Fruit fly (Drosophila melanogaster) whole organism, embryonic: ENCODE results near the gene Fibp.

Source experiments
- ATbp ChIP-seq: fragments of 200-800 bp; sonication (Bioruptor generic); optimal IDR thresholded peaks from 2 replicates; lab custom pipeline; 2017; ENCODE audit warnings: missing biosample characterization, mild to moderate bottlenecking, missing genetic modification characterization, missing genetic modification reagents
- Abd-B ChIP-seq: fragments of 200-800 bp; sonication (Bioruptor generic); optimal IDR thresholded peaks from 2 replicates; lab custom pipeline; 2018; ENCODE audit warnings: missing biosample characterization, mild to moderate bottlenecking, missing genetic modification characterization, moderate library complexity
- Atf6 ChIP-seq: fragments of 200-800 bp; sonication (Bioruptor generic); IDR thresholded peaks from 2 replicates; pipeline ENCODE4 v1.3.6; 2022; ENCODE audit warnings: missing biosample characterization, missing genetic modification characterization
- CG10959 ChIP-seq: fragments of 200-800 bp; sonication (Bioruptor generic); IDR thresholded peaks from 2 replicates; pipeline ENCODE4 v1.3.6; 2022; ENCODE audit warnings: missing biosample characterization, missing genetic modification characterization
- CG11093 ChIP-seq: fragments of 200-800 bp; sonication (Bioruptor generic); IDR thresholded peaks from 3 replicates; pipeline ENCODE4 v1.3.6; 2022; ENCODE audit warnings: missing biosample characterization, missing genetic modification characterization
- CG11695 ChIP-seq: fragments of 200-800 bp; sonication (Bioruptor generic); IDR thresholded peaks from 3 replicates; pipeline ENCODE4 v1.3.6; 2022; ENCODE audit warnings: missing biosample characterization, missing genetic modification characterization
- CG11696 ChIP-seq: fragments of 200-800 bp; sonication (Bioruptor generic); IDR thresholded peaks from 2 replicates; pipeline ENCODE4 v1.3.6; 2022; ENCODE audit warnings: missing biosample characterization, missing genetic modification characterization
- CG11723 ChIP-seq: fragments of 200-800 bp; sonication (Bioruptor generic); optimal IDR thresholded peaks from 2 replicates; lab custom pipeline; 2017; ENCODE audit warnings: missing biosample characterization, mild to moderate bottlenecking, missing genetic modification characterization
- CG1603 ChIP-seq: fragments of 200-800 bp; sonication (Bioruptor generic); optimal IDR thresholded peaks from 2 replicates; lab custom pipeline; 2019; ENCODE audit warnings: missing biosample characterization, mild to moderate bottlenecking, missing genetic modification characterization, moderate library complexity
- CG3847 ChIP-seq: fragments of 200-800 bp; sonication (Bioruptor generic); IDR thresholded peaks from 2 replicates; pipeline ENCODE4 v1.3.6; 2022; ENCODE audit warnings: missing biosample characterization, missing genetic modification characterization
- CG3995 ChIP-seq: fragments of 200-800 bp; sonication (Bioruptor generic); optimal IDR thresholded peaks from 3 replicates; lab custom pipeline; 2016; ENCODE audit warnings: missing biosample characterization, missing genetic modification characterization
- CG4424 ChIP-seq: fragments of 200-800 bp; sonication (Bioruptor generic); optimal IDR thresholded peaks from 3 replicates; lab custom pipeline; 2016; ENCODE audit warnings: missing biosample characterization, missing genetic modification characterization
- CG4617 ChIP-seq: fragments of 200-800 bp; sonication (Bioruptor generic); optimal IDR thresholded peaks from 3 replicates; lab custom pipeline; 2016; ENCODE audit warnings: missing biosample characterization, missing genetic modification characterization, borderline replicate concordance
- CG5953 ChIP-seq: fragments of 200-800 bp; sonication (Bioruptor generic); IDR thresholded peaks from 2 replicates; pipeline ENCODE4 v1.3.6; 2022; ENCODE audit warnings: missing biosample characterization, missing genetic modification characterization
- CG7271 ChIP-seq: fragments of 200-800 bp; sonication (Bioruptor generic); optimal IDR thresholded peaks from 2 replicates; lab custom pipeline; 2018; ENCODE audit warnings: missing biosample characterization, mild to moderate bottlenecking, missing genetic modification characterization, moderate library complexity
- CG7963 ChIP-seq: fragments of 200-800 bp; sonication (Bioruptor generic); IDR thresholded peaks from 3 replicates; pipeline ENCODE4 v1.3.6; 2022; ENCODE audit warnings: missing biosample characterization, missing genetic modification characterization; ENCODE audit not compliant: partially characterized antibody
- CG9797 ChIP-seq: fragments of 200-800 bp; sonication (Bioruptor generic); optimal IDR thresholded peaks from 3 replicates; lab custom pipeline; 2018; ENCODE audit warnings: missing biosample characterization, mild to moderate bottlenecking, missing genetic modification characterization
- Deaf1 ChIP-seq: fragments of 200-800 bp; optimal IDR thresholded peaks from 3 replicates; lab custom pipeline; 2019; ENCODE audit warnings: missing biosample characterization, mild to moderate bottlenecking, missing genetic modification characterization, moderate library complexity
- Dfd ChIP-seq, 2 experiments: fragments of >200 bp; optimal IDR thresholded peaks; 2 replicates each; lab custom pipeline; 2017; ENCODE audit warnings: missing biosample characterization in 2 of 2, missing genetic modification characterization in 2 of 2
- Dp ChIP-seq: fragments of 200-800 bp; sonication (Bioruptor generic); optimal IDR thresholded peaks from 2 replicates; lab custom pipeline; 2018; ENCODE audit warnings: missing biosample characterization, mild to moderate bottlenecking, missing genetic modification characterization, moderate library complexity
- GATAe ChIP-seq: fragments of 200-800 bp; sonication (Bioruptor generic); conservative IDR thresholded peaks from 2 replicates; pipeline ENCODE4 v1.3.6; 2022; ENCODE audit warnings: missing biosample characterization, missing genetic modification characterization
- Gug ChIP-seq: fragments of 200-800 bp; sonication (Bioruptor generic); IDR thresholded peaks from 4 replicates; pipeline ENCODE4 v1.3.6; 2022; ENCODE audit warnings: missing biosample characterization, missing genetic modification characterization
- Jarid2 ChIP-seq: fragments of 200-800 bp; sonication (Bioruptor generic); optimal IDR thresholded peaks from 3 replicates; lab custom pipeline; 2017; ENCODE audit warnings: mild to moderate bottlenecking, missing biosample characterization, missing genetic modification reagents, missing genetic modification characterization
- Lim3 ChIP-seq: fragments of 200-800 bp; sonication (Bioruptor generic); IDR thresholded peaks from 2 replicates; pipeline ENCODE4 v1.3.6; 2022; ENCODE audit warnings: missing biosample characterization, missing genetic modification characterization
- MBD-R2 ChIP-seq: fragments of 200-800 bp; sonication (Bioruptor generic); IDR thresholded peaks from 2 replicates; pipeline ENCODE4 v1.3.6; 2022; ENCODE audit warnings: missing biosample characterization, missing genetic modification characterization
- Max ChIP-seq: fragments of 200-800 bp; sonication (Bioruptor generic); optimal IDR thresholded peaks from 2 replicates; lab custom pipeline; 2016; ENCODE audit warnings: missing biosample characterization, mild to moderate bottlenecking, missing genetic modification characterization
- Opbp ChIP-seq: fragments of 200-800 bp; sonication (Bioruptor generic); IDR thresholded peaks from 3 replicates; pipeline ENCODE4 v1.3.6; 2022; ENCODE audit warnings: missing biosample characterization, missing genetic modification characterization; ENCODE audit not compliant: partially characterized antibody
- PHDP ChIP-seq: fragments of 200-800 bp; sonication (Bioruptor generic); optimal IDR thresholded peaks from 3 replicates; lab custom pipeline; 2018; ENCODE audit warnings: missing biosample characterization, mild to moderate bottlenecking, missing genetic modification characterization, moderate library complexity
- Rx ChIP-seq: fragments of 200-800 bp; sonication (Bioruptor generic); IDR thresholded peaks from 2 replicates; pipeline ENCODE4 v1.3.6; 2022; ENCODE audit warnings: missing biosample characterization, missing genetic modification characterization
- Six4 ChIP-seq: fragments of 200-800 bp; sonication (Bioruptor generic); optimal IDR thresholded peaks from 2 replicates; lab custom pipeline; 2016; ENCODE audit warnings: missing biosample characterization, missing genetic modification characterization
- Tbp ChIP-seq: fragments of >200 bp; optimal IDR thresholded peaks from 2 replicates; lab custom pipeline; 2018; ENCODE audit warnings: missing biosample characterization, missing genetic modification characterization
- ato ChIP-seq: fragments of 200-800 bp; sonication (Bioruptor generic); IDR thresholded peaks from 2 replicates; pipeline ENCODE4 v1.3.6; 2022; ENCODE audit warnings: missing biosample characterization, missing genetic modification characterization; ENCODE audit not compliant: partially characterized antibody
- bowl ChIP-seq: fragments of 200-800 bp; sonication (Bioruptor generic); IDR thresholded peaks from 2 replicates; pipeline ENCODE4 v1.3.6; 2022; ENCODE audit warnings: missing biosample characterization, missing genetic modification characterization
- cg ChIP-seq: fragments of 200-800 bp; sonication (Bioruptor generic); optimal IDR thresholded peaks from 3 replicates; lab custom pipeline; 2019; ENCODE audit warnings: missing biosample characterization, mild to moderate bottlenecking, missing genetic modification characterization, moderate library complexity
- crp ChIP-seq, 2 experiments: fragments of 200-800 bp; sonication (Bioruptor generic); optimal IDR thresholded peaks; 2 replicates in 1 of 2; 3 replicates in 1 of 2; lab custom pipeline; 2017; ENCODE audit warnings: missing biosample characterization in 2 of 2, missing genetic modification characterization in 2 of 2, mild to moderate bottlenecking in 1 of 2, moderate library complexity in 1 of 2
- emc ChIP-seq: fragments of 200-800 bp; sonication (Bioruptor generic); optimal IDR thresholded peaks from 2 replicates; lab custom pipeline; 2016; ENCODE audit warnings: missing biosample characterization, missing genetic modification characterization
- ewg ChIP-seq: fragments of 200-800 bp; sonication (Bioruptor generic); optimal IDR thresholded peaks from 3 replicates; lab custom pipeline; 2017; ENCODE audit warnings: mild to moderate bottlenecking, missing biosample characterization, missing genetic modification reagents, missing genetic modification characterization
- gce ChIP-seq: fragments of 200-800 bp; sonication (Bioruptor generic); IDR thresholded peaks from 3 replicates; pipeline ENCODE4 v1.3.6; 2022; ENCODE audit warnings: missing biosample characterization, missing genetic modification characterization
- gsb-n ChIP-seq: fragments of 200-800 bp; sonication (Bioruptor generic); optimal IDR thresholded peaks from 3 replicates; lab custom pipeline; 2018; ENCODE audit warnings: missing biosample characterization, mild to moderate bottlenecking, missing genetic modification characterization
- inv ChIP-seq: fragments of 200-800 bp; sonication (Bioruptor generic); IDR thresholded peaks from 2 replicates; pipeline ENCODE4 v1.3.6; 2022; ENCODE audit warnings: missing biosample characterization, missing genetic modification characterization; ENCODE audit not compliant: partially characterized antibody
- klu ChIP-seq: fragments of 200-800 bp; sonication (Bioruptor generic); IDR thresholded peaks from 2 replicates; pipeline ENCODE4 v1.3.6; 2022; ENCODE audit warnings: missing biosample characterization, missing genetic modification characterization
- p53 ChIP-seq: fragments of 200-800 bp; sonication (Bioruptor generic); optimal IDR thresholded peaks from 2 replicates; lab custom pipeline; 2016; ENCODE audit warnings: missing biosample characterization, missing genetic modification characterization
- pum ChIP-seq: fragments of 200-800 bp; sonication (Bioruptor generic); optimal IDR thresholded peaks from 2 replicates; lab custom pipeline; 2016; ENCODE audit warnings: missing biosample characterization, missing genetic modification characterization
- repo ChIP-seq: fragments of 200-800 bp; sonication (Bioruptor generic); optimal IDR thresholded peaks from 2 replicates; lab custom pipeline; 2016; ENCODE audit warnings: missing biosample characterization, missing genetic modification characterization
- salm ChIP-seq: fragments of 200-800 bp; sonication (Bioruptor generic); optimal IDR thresholded peaks from 2 replicates; lab custom pipeline; 2018; ENCODE audit warnings: missing biosample characterization, mild to moderate bottlenecking, missing genetic modification characterization
- sd ChIP-seq: fragments of 200-800 bp; sonication (Bioruptor generic); optimal IDR thresholded peaks from 3 replicates; lab custom pipeline; 2018; ENCODE audit warnings: missing biosample characterization, mild to moderate bottlenecking, missing genetic modification characterization, moderate library complexity
- sna ChIP-seq: fragments of 200-800 bp; sonication (Bioruptor generic); IDR thresholded peaks from 2 replicates; pipeline ENCODE4 v1.3.6; 2022; ENCODE audit warnings: missing biosample characterization, missing genetic modification characterization; ENCODE audit not compliant: partially characterized antibody
- sug ChIP-seq: fragments of 200-800 bp; optimal IDR thresholded peaks from 2 replicates; lab custom pipeline; 2019; ENCODE audit warnings: missing biosample characterization, mild to moderate bottlenecking, missing genetic modification characterization, moderate library complexity
- tgo ChIP-seq: fragments of 200-800 bp; sonication (Bioruptor generic); IDR thresholded peaks from 3 replicates; pipeline ENCODE4 v1.3.6; 2022; ENCODE audit warnings: missing biosample characterization, missing genetic modification characterization
- tin ChIP-seq: fragments of 200-800 bp; sonication (Bioruptor generic); optimal IDR thresholded peaks from 3 replicates; lab custom pipeline; 2016; ENCODE audit warnings: missing biosample characterization, missing genetic modification characterization
- vnd ChIP-seq: fragments of 200-800 bp; sonication (Bioruptor generic); IDR thresholded peaks from 3 replicates; pipeline ENCODE4 v1.3.6; 2022; ENCODE audit warnings: missing biosample characterization, missing genetic modification characterization; ENCODE audit not compliant: partially characterized antibody

The Fibp gene

dm6 chr3L:19807103-19807502, 10.7 kb downstream of the Fibp start, which contains the start of the genes CG14104 and Kap-alpha1 (continued):
- TF ChIP-seq Deaf1 (tag; lab: Kevin White, UChicago) (no peak), Max (GFP tag; lab: Kevin White, UChicago) (peak; percentile 21), tgo (no peak), CG3995 (no peak), gsb-n (tag; lab: Kevin White, UChicago) (no peak), CG3847 (GFP tag; lab: Robert Waterston, UW) (no peak), CG1603 (peak; percentile 34), Atf6 (GFP tag; lab: Robert Waterston, UW) (no peak), Jarid2 (no peak), ato (GFP tag; lab: Robert Waterston, UW) (peak; percentile 16; the same call in 1 of the 2 replicates), sna (GFP tag; lab: Robert Waterston, UW) (peak; percentile 57), crp (GFP tag; optimal IDR thresholded peaks at IDR 0.05; lab: Kevin White, UChicago) (peak in 1 of 2 experiments; percentile 86), ATbp (GFP tag; lab: Kevin White, UChicago) (no peak), sug (tag; lab: Kevin White, UChicago) (peak; percentile 30), CG4424 (GFP tag; lab: Kevin White, UChicago) (no peak), vnd (GFP tag; lab: Robert Waterston, UW) (peak; percentile 62), Abd-B (GFP tag; lab: Kevin White, UChicago) (no peak), CG9797 (GFP tag; lab: Kevin White, UChicago) (no peak), Gug (GFP tag; lab: Robert Waterston, UW) (no peak), Tbp (GFP tag; lab: Kevin White, UChicago) (no peak), Lim3 (GFP tag; lab: Robert Waterston, UW) (no peak), repo (GFP tag; lab: Kevin White, UChicago) (no peak), CG7963 (0 out of 3 replicates have a peak, but pooled peaks have one; percentile 23), salm (tag; lab: Kevin White, UChicago) (no peak), emc (GFP tag; lab: Kevin White, UChicago) (no peak), sd (tag; lab: Kevin White, UChicago) (no peak), MBD-R2 (GFP tag; lab: Robert Waterston, UW) (peak; percentile 88), CG4617 (peak; percentile 72), CG5953 (no peak), Six4 (GFP tag; lab: Kevin White, UChicago) (no peak), p53 (GFP tag; lab: Kevin White, UChicago) (no peak), Dfd (GFP tag; optimal IDR thresholded peaks at IDR 0.05; lab: Kevin White, UChicago) (no peak), inv (GFP tag; lab: Robert Waterston, UW) (peak; percentile 46; the same call in 1 of the 2 replicates), Dp (GFP tag; lab: Kevin White, UChicago) (peak; percentile 31), bowl (GFP tag; lab: Robert Waterston, UW) (no peak), CG11695 (GFP tag; lab: Robert Waterston, UW) (no peak), PHDP (tag; lab: Kevin White, UChicago) (no peak), Rx (GFP tag; lab: Robert Waterston, UW) (no peak), cg (GFP tag; lab: Kevin White, UChicago) (peak; percentile 92), CG11696 (GFP tag; lab: Robert Waterston, UW) (no peak), CG11723 (GFP tag; lab: Kevin White, UChicago) (no peak), Opbp (GFP tag; lab: Robert Waterston, UW) (peak; percentile 66; the same call in 2 of the 3 replicates), CG7271 (tag; lab: Kevin White, UChicago) (no peak), GATAe (GFP tag; lab: Robert Waterston, UW) (no peak), pum (GFP tag; lab: Kevin White, UChicago) (no peak), ewg (GFP tag; lab: Kevin White, UChicago) (no peak), tin (GFP tag; lab: Kevin White, UChicago) (no peak), CG10959 (no peak), CG11093 (GFP tag; lab: Robert Waterston, UW) (no peak), klu (GFP tag; lab: Robert Waterston, UW) (no peak), gce (GFP tag; lab: Robert Waterston, UW) (no peak)
